Fruit fly (Drosophila melanogaster): ENCODE data around the gene Pdp.

Pdp gene

DNA sequence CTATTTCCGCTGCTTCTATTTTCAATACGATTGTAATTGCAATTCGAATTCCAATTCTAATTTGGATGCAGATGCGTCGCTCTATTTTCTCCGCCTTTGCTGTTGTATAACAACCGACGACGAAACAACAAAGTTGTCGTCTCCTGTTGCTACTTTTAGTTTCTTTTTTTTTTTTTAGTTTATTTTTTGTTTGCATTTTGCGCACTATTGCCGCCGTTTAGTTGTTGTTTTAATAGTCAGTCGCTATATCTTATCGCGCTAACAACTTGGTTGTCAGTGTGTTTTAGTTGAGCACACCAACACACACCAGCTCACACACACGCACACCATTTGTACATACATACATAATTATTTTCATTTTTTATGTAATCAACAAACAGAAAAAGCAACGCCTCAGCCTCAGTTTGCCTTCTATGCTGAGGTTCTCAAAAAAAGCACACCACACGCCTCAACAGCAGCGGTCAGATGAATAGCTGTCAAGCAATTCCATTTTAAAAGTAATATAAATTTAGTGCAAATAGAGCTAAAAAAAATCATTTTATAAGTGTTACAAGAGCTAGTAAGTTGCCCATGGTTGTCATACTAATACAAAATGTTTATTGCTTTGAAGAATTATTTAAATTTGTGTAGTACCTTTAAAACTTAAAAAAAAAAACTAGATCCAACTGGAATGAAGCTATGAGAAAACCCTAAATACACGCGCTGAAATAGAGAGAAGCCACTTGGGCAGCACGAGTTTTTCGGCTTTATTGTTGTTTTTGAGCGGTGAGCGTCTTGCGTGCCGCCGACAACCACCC is 33.0 kb downstream of the Pdp start (continued):
- TF ChIP-seq Dp (GFP tag; optimal IDR thresholded peaks at IDR 0.05) (no peak), CG8290 (GFP tag; optimal IDR thresholded peaks at IDR 0.05) (no peak), CG8290 (tag; optimal IDR thresholded peaks at IDR 0.05) (peak in 1 of 2 experiments; percentile 63), Stat92E (GFP tag; optimal IDR thresholded peaks at IDR 0.05) (no peak), HLH3B (GFP tag; IDR thresholded peaks at IDR 0.05) (peak; percentile 63), Antp (GFP tag; optimal IDR thresholded peaks at IDR 0.05) (no peak), HLH4C (GFP tag; IDR thresholded peaks at IDR 0.05; ENCODE audit: partially characterized antibody) (no peak), CG13624 (GFP tag; optimal IDR thresholded peaks at IDR 0.05) (peak; percentile 58), pnt (GFP tag; optimal IDR thresholded peaks at IDR 0.05) (no peak), nau (GFP tag; optimal IDR thresholded peaks at IDR 0.05) (peak; percentile 62), CG12391 (tag; optimal IDR thresholded peaks at IDR 0.05) (peak; percentile 77), HmgZ (tag; optimal IDR thresholded peaks at IDR 0.05) (peak; percentile 64), CG7963 (GFP tag; IDR thresholded peaks at IDR 0.05; ENCODE audit: partially characterized antibody) (no peak), Hr3 (GFP tag; optimal IDR thresholded peaks at IDR 0.05) (peak; percentile 50), Dfd (GFP tag; optimal IDR thresholded peaks at IDR 0.05) (no peak), onecut (GFP tag; IDR thresholded peaks at IDR 0.05) (peak; percentile 32; the same call in 1 of the 2 replicates), CG32767 (GFP tag; IDR thresholded peaks at IDR 0.05) (peak; percentile 72), CG11456 (GFP tag; IDR thresholded peaks at IDR 0.05) (peak; percentile 50; the same call in 1 of the 3 replicates), stc (GFP tag; IDR thresholded peaks at IDR 0.05) (peak; percentile 47; the same call in 1 of the 2 replicates), shn (GFP tag; optimal IDR thresholded peaks at IDR 0.05) (peak; percentile 51), CG9727 (GFP tag; optimal IDR thresholded peaks at IDR 0.05) (peak; percentile 71), sob (GFP tag; IDR thresholded peaks at IDR 0.05) (peak; percentile 56; the same call in 1 of the 2 replicates), ftz-f1 (GFP tag; optimal IDR thresholded peaks at IDR 0.05) (no peak), CG2889 (GFP tag; IDR thresholded peaks at IDR 0.05) (peak; percentile 68), Nf-YA (GFP tag; IDR thresholded peaks at IDR 0.05) (no peak), pb (GFP tag; optimal IDR thresholded peaks at IDR 0.05) (no peak), vnd (GFP tag; IDR thresholded peaks at IDR 0.05; ENCODE audit: partially characterized antibody) (no peak), Side (GFP tag; optimal IDR thresholded peaks at IDR 0.05) (peak; percentile 21), Meics (GFP tag; optimal IDR thresholded peaks at IDR 0.05) (peak; percentile 88), CTCF (GFP tag; optimal IDR thresholded peaks at IDR 0.05) (no peak), CG42726 (GFP tag; IDR thresholded peaks at IDR 0.05; ENCODE audit: partially characterized antibody) (no peak), Bgb (GFP tag; IDR thresholded peaks at IDR 0.05; ENCODE audit: partially characterized antibody) (no peak), dimm (GFP tag; IDR thresholded peaks at IDR 0.05) (no peak), lab (GFP tag; optimal IDR thresholded peaks at IDR 0.05) (peak; percentile 88), CG8924 (tag; optimal IDR thresholded peaks at IDR 0.05) (peak; percentile 83), CG8478 (optimal IDR thresholded peaks at IDR 0.05) (no peak), lov (optimal IDR thresholded peaks at IDR 0.05) (no peak), lov (GFP tag; IDR thresholded peaks at IDR 0.05) (no peak), grau (tag; optimal IDR thresholded peaks at IDR 0.05) (peak; percentile 87), zfh1 (GFP tag; IDR thresholded peaks at IDR 0.05) (no peak), CG10267 (tag; optimal IDR thresholded peaks at IDR 0.05) (peak; percentile 60), CG7928 (GFP tag; optimal IDR thresholded peaks at IDR 0.05) (peak; percentile 16), CG13296 (GFP tag; optimal IDR thresholded peaks at IDR 0.05) (peak; percentile 84), lbe (GFP tag; optimal IDR thresholded peaks at IDR 0.05) (no peak), repo (GFP tag; optimal IDR thresholded peaks at IDR 0.05) (no peak), fru (optimal IDR thresholded peaks at IDR 0.05) (no peak), Hr78 (GFP tag; optimal IDR thresholded peaks at IDR 0.05) (no peak), Scr (GFP tag; IDR thresholded peaks at IDR 0.05; ENCODE audit: partially characterized antibody) (no peak), NFAT (GFP tag; IDR thresholded peaks at IDR 0.05) (peak; percentile 65), CG17186 (GFP tag; optimal IDR thresholded peaks at IDR 0.05) (no peak), amos (GFP tag; IDR thresholded peaks at IDR 0.05; ENCODE audit: partially characterized antibody) (no peak)
